Fruit fly (Drosophila melanogaster) whole organism, embryonic: ENCODE data around the gene CG32036.

ENCODE experiments used
- B-H2 ChIP-seq: fragments of 200-800 bp; sonication (Bioruptor generic); optimal IDR thresholded peaks from 2 replicates; lab custom pipeline; 2018; ENCODE audit warnings: missing biosample characterization, mild to moderate bottlenecking, missing genetic modification characterization
- CG10959 ChIP-seq: fragments of 200-800 bp; sonication (Bioruptor generic); IDR thresholded peaks from 2 replicates; pipeline ENCODE4 v1.3.6; 2022; ENCODE audit warnings: missing biosample characterization, missing genetic modification characterization
- CG12071 ChIP-seq: fragments of 200-800 bp; sonication (Bioruptor generic); optimal IDR thresholded peaks from 3 replicates; lab custom pipeline; 2018; ENCODE audit warnings: missing biosample characterization, mild to moderate bottlenecking, missing genetic modification characterization
- CG15073 ChIP-seq: fragments of 200-800 bp; sonication (Bioruptor generic); optimal IDR thresholded peaks from 2 replicates; lab custom pipeline; 2016; ENCODE audit warnings: missing biosample characterization, missing genetic modification characterization
- CG15269 ChIP-seq: fragments of 200-800 bp; sonication (Bioruptor generic); optimal IDR thresholded peaks from 2 replicates; lab custom pipeline; 2018; ENCODE audit warnings: missing biosample characterization, mild to moderate bottlenecking, missing genetic modification characterization, moderate library complexity
- CG16863 ChIP-seq: fragments of 200-800 bp; sonication (Bioruptor generic); optimal IDR thresholded peaks from 3 replicates; lab custom pipeline; 2016; ENCODE audit warnings: missing biosample characterization, missing genetic modification characterization
- CG17612 ChIP-seq: fragments of 200-800 bp; sonication (Bioruptor generic); IDR thresholded peaks from 2 replicates; pipeline ENCODE4 v1.3.6; 2022; ENCODE audit warnings: missing biosample characterization, missing genetic modification characterization
- CG2889 ChIP-seq: fragments of 200-800 bp; sonication (Bioruptor generic); IDR thresholded peaks from 3 replicates; pipeline ENCODE4 v1.3.6; 2022; ENCODE audit warnings: missing biosample characterization, missing genetic modification characterization
- CG34422 ChIP-seq: fragments of 200-800 bp; sonication (Bioruptor generic); IDR thresholded peaks from 3 replicates; pipeline ENCODE4 v1.3.6; 2022; ENCODE audit warnings: missing biosample characterization, missing genetic modification characterization
- CG4328 ChIP-seq: fragments of 200-800 bp; sonication (Bioruptor generic); optimal IDR thresholded peaks from 3 replicates; lab custom pipeline; 2017; ENCODE audit warnings: missing biosample characterization, missing genetic modification reagents, missing genetic modification characterization
- CG4707 ChIP-seq: fragments of 200-800 bp; sonication (Bioruptor generic); optimal IDR thresholded peaks from 2 replicates; lab custom pipeline; 2018; ENCODE audit warnings: missing biosample characterization, mild to moderate bottlenecking, missing genetic modification characterization, moderate library complexity
- CG5245 ChIP-seq: fragments of 200-800 bp; sonication (Bioruptor generic); optimal IDR thresholded peaks from 3 replicates; lab custom pipeline; 2016; ENCODE audit warnings: missing biosample characterization, missing genetic modification characterization
- CG5953 ChIP-seq: fragments of 200-800 bp; sonication (Bioruptor generic); IDR thresholded peaks from 2 replicates; pipeline ENCODE4 v1.3.6; 2022; ENCODE audit warnings: missing biosample characterization, missing genetic modification characterization
- CG6689 ChIP-seq: fragments of 200-800 bp; sonication (Bioruptor generic); IDR thresholded peaks from 2 replicates; pipeline ENCODE4 v1.3.6; 2022; ENCODE audit warnings: missing biosample characterization, missing genetic modification characterization
- CG6765 ChIP-seq: fragments of 200-800 bp; sonication (Bioruptor generic); optimal IDR thresholded peaks from 3 replicates; lab custom pipeline; 2017; ENCODE audit warnings: missing biosample characterization, mild to moderate bottlenecking, missing genetic modification characterization
- CG6813 ChIP-seq: fragments of 200-800 bp; sonication (Bioruptor generic); optimal IDR thresholded peaks from 2 replicates; lab custom pipeline; 2017; ENCODE audit warnings: missing biosample characterization, missing genetic modification characterization, mild to moderate bottlenecking, moderate library complexity, missing genetic modification reagents
- CG6854 ChIP-seq: fragments of 200-800 bp; sonication (Bioruptor generic); optimal IDR thresholded peaks from 3 replicates; lab custom pipeline; 2017; ENCODE audit warnings: missing biosample characterization, mild to moderate bottlenecking, missing genetic modification characterization
- CG7357 ChIP-seq: fragments of 200-800 bp; sonication (Bioruptor generic); IDR thresholded peaks from 3 replicates; pipeline ENCODE4 v1.3.6; 2022; ENCODE audit warnings: missing biosample characterization, missing genetic modification characterization
- CG7963 ChIP-seq: fragments of 200-800 bp; sonication (Bioruptor generic); IDR thresholded peaks from 3 replicates; pipeline ENCODE4 v1.3.6; 2022; ENCODE audit warnings: missing biosample characterization, missing genetic modification characterization; ENCODE audit not compliant: partially characterized antibody
- CG8765 ChIP-seq: fragments of 200-800 bp; sonication (Bioruptor generic); IDR thresholded peaks from 2 replicates; pipeline ENCODE4 v1.3.6; 2022; ENCODE audit warnings: missing biosample characterization, missing genetic modification characterization
- CG9932 ChIP-seq: fragments of 200-800 bp; sonication (Bioruptor generic); IDR thresholded peaks from 2 replicates; pipeline ENCODE4 v1.3.6; 2022; ENCODE audit warnings: missing biosample characterization, missing genetic modification characterization
- CHES-1-like ChIP-seq: fragments of 200-800 bp; sonication (Bioruptor generic); optimal IDR thresholded peaks from 2 replicates; lab custom pipeline; 2016; ENCODE audit warnings: missing biosample characterization, missing genetic modification characterization
- HLH4C ChIP-seq: fragments of 200-800 bp; sonication (Bioruptor generic); IDR thresholded peaks from 3 replicates; pipeline ENCODE4 v1.3.6; 2022; ENCODE audit warnings: missing biosample characterization, missing genetic modification characterization; ENCODE audit not compliant: partially characterized antibody
- Lhr ChIP-seq: fragments of 200-800 bp; sonication (Bioruptor generic); optimal IDR thresholded peaks from 3 replicates; lab custom pipeline; 2017; ENCODE audit warnings: mild to moderate bottlenecking, missing biosample characterization, missing genetic modification reagents, missing genetic modification characterization
- Lpt ChIP-seq: fragments of >200 bp; optimal IDR thresholded peaks from 2 replicates; lab custom pipeline; 2018; ENCODE audit warnings: missing biosample characterization, missing genetic modification characterization
- MESR4 ChIP-seq: fragments of 200-800 bp; sonication (Bioruptor generic); optimal IDR thresholded peaks from 2 replicates; lab custom pipeline; 2018; ENCODE audit warnings: missing biosample characterization, mild to moderate bottlenecking, missing genetic modification characterization, moderate library complexity
- Myb ChIP-seq: fragments of 200-800 bp; sonication (Bioruptor generic); optimal IDR thresholded peaks from 2 replicates; lab custom pipeline; 2016; ENCODE audit warnings: missing biosample characterization, missing genetic modification characterization
- Oaz ChIP-seq: fragments of 200-800 bp; sonication (Bioruptor generic); IDR thresholded peaks from 2 replicates; pipeline ENCODE4 v1.3.6; 2022; ENCODE audit warnings: missing biosample characterization, missing genetic modification characterization
- PHDP ChIP-seq: fragments of 200-800 bp; sonication (Bioruptor generic); optimal IDR thresholded peaks from 3 replicates; lab custom pipeline; 2018; ENCODE audit warnings: missing biosample characterization, mild to moderate bottlenecking, missing genetic modification characterization, moderate library complexity
- Ravus ChIP-seq: fragments of 200-800 bp; sonication (Bioruptor generic); IDR thresholded peaks from 2 replicates; pipeline ENCODE4 v1.3.6; 2022; ENCODE audit warnings: missing biosample characterization, missing genetic modification characterization
- YL-1 ChIP-seq: fragments of 200-800 bp; sonication (Bioruptor generic); optimal IDR thresholded peaks from 3 replicates; lab custom pipeline; 2017; ENCODE audit warnings: missing biosample characterization, mild to moderate bottlenecking, missing genetic modification characterization
- az2 ChIP-seq: fragments of 200-800 bp; sonication (Bioruptor generic); optimal IDR thresholded peaks from 3 replicates; lab custom pipeline; 2016; ENCODE audit warnings: missing biosample characterization, missing genetic modification characterization
- bcd ChIP-seq: fragments of 200-800 bp; sonication (Bioruptor generic); optimal IDR thresholded peaks from 2 replicates; lab custom pipeline; 2017; ENCODE audit warnings: missing biosample characterization, mild to moderate bottlenecking, missing genetic modification characterization
- chm ChIP-seq: fragments of 200-800 bp; sonication (Bioruptor generic); IDR thresholded peaks from 2 replicates; pipeline ENCODE4 v1.3.6; 2022; ENCODE audit warnings: missing biosample characterization, missing genetic modification characterization
- cwo ChIP-seq: fragments of 200-800 bp; sonication (Bioruptor generic); optimal IDR thresholded peaks from 3 replicates; lab custom pipeline; 2017; ENCODE audit warnings: missing biosample characterization, missing genetic modification characterization, mild to moderate bottlenecking, moderate library complexity, missing genetic modification reagents
- fd3F ChIP-seq: fragments of 200-800 bp; sonication (Bioruptor generic); optimal IDR thresholded peaks from 2 replicates; lab custom pipeline; 2018; ENCODE audit warnings: missing biosample characterization, mild to moderate bottlenecking, missing genetic modification characterization, moderate library complexity
- ftz-f1 ChIP-seq: fragments of 200-800 bp; sonication (Bioruptor generic); optimal IDR thresholded peaks from 2 replicates; lab custom pipeline; 2016; ENCODE audit warnings: missing biosample characterization, missing genetic modification characterization
- gce ChIP-seq: fragments of 200-800 bp; sonication (Bioruptor generic); IDR thresholded peaks from 3 replicates; pipeline ENCODE4 v1.3.6; 2022; ENCODE audit warnings: missing biosample characterization, missing genetic modification characterization
- grau ChIP-seq: fragments of 200-800 bp; optimal IDR thresholded peaks from 3 replicates; lab custom pipeline; 2019; ENCODE audit warnings: missing biosample characterization, mild to moderate bottlenecking, missing genetic modification characterization, moderate library complexity
- grn ChIP-seq: fragments of 200-800 bp; sonication (Bioruptor generic); optimal IDR thresholded peaks from 3 replicates; lab custom pipeline; 2017; ENCODE audit warnings: missing biosample characterization, missing genetic modification characterization
- her ChIP-seq: fragments of 200-800 bp; sonication (Bioruptor generic); optimal IDR thresholded peaks from 2 replicates; lab custom pipeline; 2016; ENCODE audit warnings: missing biosample characterization, missing genetic modification characterization
- kni ChIP-seq: fragments of 200-800 bp; sonication (Bioruptor generic); optimal IDR thresholded peaks from 3 replicates; lab custom pipeline; 2017; ENCODE audit warnings: mild to moderate bottlenecking, missing biosample characterization, missing genetic modification reagents, missing genetic modification characterization
- pfk ChIP-seq: fragments of 200-800 bp; sonication (Bioruptor generic); optimal IDR thresholded peaks from 2 replicates; lab custom pipeline; 2018; ENCODE audit warnings: missing biosample characterization, mild to moderate bottlenecking, missing genetic modification characterization, moderate library complexity
- phol ChIP-seq: fragments of 200-800 bp; sonication (Bioruptor generic); optimal IDR thresholded peaks from 3 replicates; lab custom pipeline; 2018; ENCODE audit warnings: missing biosample characterization, mild to moderate bottlenecking, missing genetic modification characterization, moderate library complexity
- scrt ChIP-seq: fragments of 200-800 bp; sonication (Bioruptor generic); optimal IDR thresholded peaks from 2 replicates; lab custom pipeline; 2018; ENCODE audit warnings: missing biosample characterization, mild to moderate bottlenecking, missing genetic modification characterization, moderate library complexity
- seq ChIP-seq: fragments of 200-800 bp; sonication (Bioruptor generic); IDR thresholded peaks from 2 replicates; pipeline ENCODE4 v1.3.6; 2022; ENCODE audit warnings: missing biosample characterization, missing genetic modification characterization
- shn ChIP-seq: fragments of 200-800 bp; sonication (Bioruptor generic); optimal IDR thresholded peaks from 3 replicates; lab custom pipeline; 2016; ENCODE audit warnings: missing biosample characterization, missing genetic modification characterization
- tna ChIP-seq: fragments of 200-800 bp; sonication (Bioruptor generic); IDR thresholded peaks from 2 replicates; pipeline ENCODE4 v1.3.6; 2022; ENCODE audit warnings: missing biosample characterization, missing genetic modification characterization; ENCODE audit not compliant: partially characterized antibody
- trem ChIP-seq: fragments of 200-800 bp; optimal IDR thresholded peaks from 3 replicates; lab custom pipeline; 2019; ENCODE audit warnings: missing biosample characterization, mild to moderate bottlenecking, missing genetic modification characterization, moderate library complexity
- wdn ChIP-seq: fragments of 200-800 bp; sonication (Bioruptor generic); IDR thresholded peaks from 2 replicates; pipeline ENCODE4 v1.3.6; 2022; ENCODE audit warnings: missing biosample characterization, missing genetic modification characterization
- yki ChIP-seq: fragments of >200 bp; optimal IDR thresholded peaks from 3 replicates; lab custom pipeline; 2018

The CG32036 gene

dm6 chr3L:9451522-9452118 is 37.4 kb downstream of the CG32036 start, which contains the start of the genes CG3448 and ghi (continued):
- TF ChIP-seq fd3F (no peak), B-H2 (GFP tag; lab: Kevin White, UChicago) (peak; percentile 45), Myb (GFP tag; lab: Kevin White, UChicago) (peak; percentile 87), bcd (GFP tag; lab: Kevin White, UChicago) (peak; percentile 56), pfk (no peak), phol (tag; lab: Kevin White, UChicago) (peak; percentile 87), az2 (GFP tag; lab: Kevin White, UChicago) (peak; percentile 3), Lpt (GFP tag; lab: Kevin White, UChicago) (no peak), CG6765 (GFP tag; lab: Kevin White, UChicago) (no peak), her (GFP tag; lab: Kevin White, UChicago) (no peak), chm (GFP tag; lab: Robert Waterston, UW) (0 out of 2 replicates have a peak, but pooled peaks have one; percentile 30), CG7963 (GFP tag; lab: Robert Waterston, UW) (peak; percentile 69), cwo (GFP tag; lab: Kevin White, UChicago) (peak; percentile 41), trem (tag; lab: Kevin White, UChicago) (peak; percentile 84), CG17612 (GFP tag; lab: Robert Waterston, UW) (no peak), CG12071 (GFP tag; lab: Kevin White, UChicago) (no peak), YL-1 (peak; percentile 63), PHDP (tag; lab: Kevin White, UChicago) (peak; percentile 54), CG34422 (peak; percentile 58; the same call in 1 of the 3 replicates), kni (peak; percentile 75), ftz-f1 (GFP tag; lab: Kevin White, UChicago) (no peak), wdn (GFP tag; lab: Robert Waterston, UW) (no peak), grn (GFP tag; lab: Kevin White, UChicago) (peak; percentile 1), gce (GFP tag; lab: Robert Waterston, UW) (no peak), CG6813 (GFP tag; lab: Kevin White, UChicago) (no peak), Ravus (GFP tag; lab: Robert Waterston, UW) (no peak), scrt (peak; percentile 91), CHES-1-like (GFP tag; lab: Kevin White, UChicago) (peak; percentile 28), tna (GFP tag; lab: Robert Waterston, UW) (peak; percentile 45; the same call in 1 of the 2 replicates), CG10959 (no peak), CG16863 (peak; percentile 1), CG6854 (GFP tag; lab: Kevin White, UChicago) (no peak), seq (GFP tag; lab: Robert Waterston, UW) (no peak), CG15269 (tag; lab: Kevin White, UChicago) (peak; percentile 28), CG2889 (GFP tag; lab: Robert Waterston, UW) (no peak), grau (tag; lab: Kevin White, UChicago) (peak; percentile 53), CG9932 (peak; percentile 61), CG4707 (no peak), CG8765 (GFP tag; lab: Robert Waterston, UW) (no peak), MESR4 (GFP tag; lab: Kevin White, UChicago) (peak; percentile 75), HLH4C (GFP tag; lab: Robert Waterston, UW) (peak; percentile 84), yki (lab: Kevin White, UChicago) (no peak), CG15073 (no peak), Lhr (GFP tag; lab: Kevin White, UChicago) (peak; percentile 13), Oaz (GFP tag; lab: Robert Waterston, UW) (no peak), CG5953 (GFP tag; lab: Robert Waterston, UW) (no peak), CG5245 (peak; percentile 36), CG7357 (GFP tag; lab: Robert Waterston, UW) (0 out of 3 replicates have a peak, but pooled peaks have one; percentile 28), CG6689 (peak; percentile 74), CG4328 (peak; percentile 62), shn (GFP tag; lab: Kevin White, UChicago) (no peak)
